Worm (Caenorhabditis elegans) whole organism, L2 larva: ENCODE measurements around the gene sra-31.

Experiments
- C34F6.9 ChIP-seq: fragments of 150-350 bp; optimal IDR thresholded peaks from 2 replicates; lab custom pipeline; 2014; ENCODE audit warnings: missing biosample characterization, missing genetic modification characterization
- F13H6.1 ChIP-seq: sonication (generic microtip); optimal IDR thresholded peaks from 2 replicates; lab custom pipeline; 2016; ENCODE audit warnings: missing genetic modification characterization, missing compliant biosample characterization
- R02D3.7 ChIP-seq: fragments of 150-350 bp; optimal IDR thresholded peaks from 2 replicates; lab custom pipeline; 2014; ENCODE audit warnings: missing biosample characterization, missing genetic modification characterization
- Y55F3AM.14 ChIP-seq: fragments of 200-800 bp; sonication (Bioruptor generic); optimal IDR thresholded peaks from 2 replicates; lab custom pipeline; 2018; ENCODE audit warnings: mild to moderate bottlenecking, missing genetic modification characterization, missing compliant biosample characterization
- ZK546.5 ChIP-seq: sonication (generic microtip); optimal IDR thresholded peaks from 2 replicates; lab custom pipeline; 2017; ENCODE audit warnings: missing biosample characterization, missing genetic modification characterization
- alr-1 ChIP-seq: fragments of 150-350 bp; optimal IDR thresholded peaks from 2 replicates; lab custom pipeline; 2014; ENCODE audit warnings: missing biosample characterization, missing genetic modification characterization
- aly-2 ChIP-seq: fragments of 150-350 bp; optimal IDR thresholded peaks from 2 replicates; lab custom pipeline; 2014; ENCODE audit warnings: missing biosample characterization, missing genetic modification characterization
- ama-1 ChIP-seq: fragments of 150-350 bp; optimal IDR thresholded peaks from 2 replicates; lab custom pipeline; 2018; ENCODE audit warnings: inconsistent platforms
- blmp-1 ChIP-seq: sonication (generic microtip); optimal IDR thresholded peaks from 2 replicates; lab custom pipeline; 2017; ENCODE audit warnings: missing genetic modification characterization, mild to moderate bottlenecking, missing compliant biosample characterization, antibody characterized with exemption, moderate library complexity; ENCODE audit not compliant: insufficient read depth
- crh-2 ChIP-seq: sonication (generic microtip); optimal IDR thresholded peaks from 2 replicates; lab custom pipeline; 2017; ENCODE audit warnings: missing biosample characterization, missing genetic modification characterization
- dmd-4 ChIP-seq: sonication (generic microtip); optimal IDR thresholded peaks from 2 replicates; lab custom pipeline; 2017; ENCODE audit warnings: missing biosample characterization, missing genetic modification characterization
- egl-27 ChIP-seq: sonication (generic microtip); optimal IDR thresholded peaks from 3 replicates; lab custom pipeline; 2017; ENCODE audit warnings: missing biosample characterization, missing genetic modification reagents, missing genetic modification characterization
- elt-1 ChIP-seq: fragments of 150-350 bp; optimal IDR thresholded peaks from 2 replicates; lab custom pipeline; 2014; ENCODE audit warnings: missing biosample characterization, missing genetic modification characterization
- elt-3 ChIP-seq: sonication (generic microtip); optimal IDR thresholded peaks from 2 replicates; lab custom pipeline; 2017; ENCODE audit warnings: missing biosample characterization, missing genetic modification characterization
- fos-1 ChIP-seq: fragments of 150-350 bp; optimal IDR thresholded peaks from 2 replicates; lab custom pipeline; 2014; ENCODE audit warnings: missing biosample characterization, missing genetic modification characterization
- gmeb-1 ChIP-seq: fragments of 150-350 bp; optimal IDR thresholded peaks from 2 replicates; lab custom pipeline; 2014; ENCODE audit warnings: missing biosample characterization, missing genetic modification characterization
- lin-13 ChIP-seq: fragments of 150-350 bp; optimal IDR thresholded peaks from 2 replicates; lab custom pipeline; 2014; ENCODE audit warnings: missing biosample characterization, missing genetic modification reagents, missing genetic modification characterization
- lsy-2 ChIP-seq, 2 experiments: fragments of 150-350 bp in 1 of 2; sonication (generic microtip) in 1 of 2; optimal IDR thresholded peaks; 2 replicates each; lab custom pipeline; 2014 to 2017; ENCODE audit warnings: missing biosample characterization in 2 of 2, missing genetic modification characterization in 2 of 2
- mab-5 ChIP-seq: fragments of 150-350 bp; optimal IDR thresholded peaks from 2 replicates; lab custom pipeline; 2014; ENCODE audit warnings: missing biosample characterization, missing genetic modification characterization
- mbf-1 ChIP-seq: sonication (generic microtip); optimal IDR thresholded peaks from 2 replicates; lab custom pipeline; 2017; ENCODE audit warnings: missing biosample characterization, missing genetic modification characterization
- mdl-1 ChIP-seq, 2 experiments: fragments of 150-350 bp in 1 of 2; sonication (generic microtip) in 1 of 2; optimal IDR thresholded peaks; 2 replicates each; lab custom pipeline; 2017; ENCODE audit warnings: missing biosample characterization in 2 of 2, missing genetic modification characterization in 2 of 2
- nhr-10 ChIP-seq: sonication (generic microtip); optimal IDR thresholded peaks from 2 replicates; lab custom pipeline; 2017; ENCODE audit warnings: missing biosample characterization, missing genetic modification characterization
- nhr-12 ChIP-seq: fragments of 150-350 bp; optimal IDR thresholded peaks from 2 replicates; lab custom pipeline; 2014; ENCODE audit warnings: missing biosample characterization, missing genetic modification characterization
- nhr-129 ChIP-seq: fragments of 150-350 bp; optimal IDR thresholded peaks from 2 replicates; lab custom pipeline; 2014; ENCODE audit warnings: missing biosample characterization, missing genetic modification characterization
- nhr-21 ChIP-seq: fragments of 150-350 bp; optimal IDR thresholded peaks from 2 replicates; lab custom pipeline; 2014; ENCODE audit warnings: missing biosample characterization, missing genetic modification characterization
- nhr-23 ChIP-seq: fragments of 150-350 bp; optimal IDR thresholded peaks from 2 replicates; lab custom pipeline; 2014; ENCODE audit warnings: missing biosample characterization, missing genetic modification reagents, missing genetic modification characterization
- nhr-25 ChIP-seq: fragments of 150-350 bp; sonication (generic microtip); optimal IDR thresholded peaks from 3 replicates; lab custom pipeline; 2014; ENCODE audit warnings: missing biosample characterization, missing genetic modification characterization
- nhr-6 ChIP-seq: fragments of 150-350 bp; optimal IDR thresholded peaks from 2 replicates; lab custom pipeline; 2014; ENCODE audit warnings: missing biosample characterization, missing genetic modification characterization
- nhr-77 ChIP-seq: fragments of 150-350 bp; optimal IDR thresholded peaks from 2 replicates; lab custom pipeline; 2014; ENCODE audit warnings: missing biosample characterization, missing genetic modification characterization
- skn-1 ChIP-seq: sonication (generic microtip); optimal IDR thresholded peaks from 2 replicates; lab custom pipeline; 2017; ENCODE audit warnings: missing biosample characterization, missing genetic modification characterization
- sma-9 ChIP-seq, 2 experiments: fragments of 150-350 bp in 1 of 2; sonication (generic microtip) in 1 of 2; optimal IDR thresholded peaks; 2 replicates each; lab custom pipeline; 2014 to 2016; ENCODE audit warnings: missing genetic modification characterization in 2 of 2, mild to moderate bottlenecking in 1 of 2, missing biosample characterization in 1 of 2, missing compliant biosample characterization in 1 of 2, missing genetic modification reagents in 1 of 2, moderate library complexity in 1 of 2
- snpc-4 ChIP-seq: fragments of 150-350 bp; optimal IDR thresholded peaks from 2 replicates; lab custom pipeline; 2014; ENCODE audit warnings: missing biosample characterization, missing genetic modification characterization
- unc-39 ChIP-seq: fragments of 150-350 bp; optimal IDR thresholded peaks from 2 replicates; lab custom pipeline; 2014; ENCODE audit warnings: missing biosample characterization, missing genetic modification characterization
- unc-55 ChIP-seq: fragments of 150-350 bp; sonication (generic microtip); optimal IDR thresholded peaks from 3 replicates; lab custom pipeline; 2014; ENCODE audit warnings: missing biosample characterization, missing genetic modification reagents, missing genetic modification characterization
- unc-62 ChIP-seq: fragments of 150-350 bp; optimal IDR thresholded peaks from 2 replicates; lab custom pipeline; 2014; ENCODE audit warnings: missing biosample characterization, missing genetic modification reagents, missing genetic modification characterization
- zag-1 ChIP-seq: fragments of 150-350 bp; optimal IDR thresholded peaks from 2 replicates; lab custom pipeline; 2014; ENCODE audit warnings: missing biosample characterization, missing genetic modification characterization
- ztf-1 ChIP-seq: fragments of 200-800 bp; sonication (Bioruptor generic); conservative IDR thresholded peaks from 2 replicates; pipeline ENCODE4 v1.3.6; 2022; ENCODE audit warnings: missing genetic modification characterization, missing compliant biosample characterization
- ztf-11 ChIP-seq: sonication (generic microtip); optimal IDR thresholded peaks from 2 replicates; lab custom pipeline; 2017; ENCODE audit warnings: missing biosample characterization, missing genetic modification characterization

Gene sra-31

ce11 chrII:6615232-6616029 lies 37.2 kb upstream of the sra-31 start:
- TF ChIP-seq egl-27 (tag; lab: Kevin White, UChicago) (no peak), lin-13 (GFP tag; lab: Kevin White, UChicago) (no peak), R02D3.7 (tag; lab: Kevin White, UChicago) (no peak), dmd-4 (no peak), F13H6.1 (peak; percentile 67), fos-1 (tag; lab: Kevin White, UChicago) (peak; percentile 92), unc-62 (GFP tag; lab: Kevin White, UChicago) (no peak), unc-55 (GFP tag; lab: Kevin White, UChicago) (no peak), elt-3 (tag; lab: Kevin White, UChicago) (no peak), elt-1 (tag; lab: Kevin White, UChicago) (no peak), ZK546.5 (tag; lab: Kevin White, UChicago) (no peak), sma-9 (GFP tag; optimal IDR thresholded peaks at IDR 0.05; lab: Kevin White, UChicago) (peak; percentile 29), sma-9 (tag; optimal IDR thresholded peaks at IDR 0.05; lab: Kevin White, UChicago) (no peak), ztf-1 (GFP tag; lab: Robert Waterston, UW) (no peak), C34F6.9 (tag; lab: Kevin White, UChicago) (no peak), gmeb-1 (tag; lab: Kevin White, UChicago) (no peak), skn-1 (tag; lab: Kevin White, UChicago) (no peak), unc-39 (no peak), lsy-2 (tag; optimal IDR thresholded peaks at IDR 0.05; lab: Kevin White, UChicago) (no peak), zag-1 (tag; lab: Kevin White, UChicago) (no peak), nhr-25 (no peak), nhr-77 (tag; lab: Kevin White, UChicago) (no peak), nhr-6 (no peak), Y55F3AM.14 (GFP tag; lab: Kevin White, UChicago) (no peak), mbf-1 (no peak), crh-2 (peak; percentile 41), ztf-11 (tag; lab: Kevin White, UChicago) (no peak), alr-1 (no peak), nhr-21 (tag; lab: Kevin White, UChicago) (no peak), blmp-1 (tag; lab: Kevin White, UChicago) (no peak), nhr-129 (tag; lab: Kevin White, UChicago) (peak; percentile 12), aly-2 (tag; lab: Kevin White, UChicago) (no peak), nhr-12 (tag; lab: Kevin White, UChicago) (no peak), mab-5 (tag; lab: Kevin White, UChicago) (no peak)

ce11 chrII:6614500-6614899 lies 36.2 kb upstream of the sra-31 start:
- TF ChIP-seq fos-1 (tag; lab: Kevin White, UChicago), result peak; percentile 18
- TF ChIP-seq nhr-25, result no peak

ce11 chrII:6612544-6612943 lies 34.3 kb upstream of the sra-31 start:
- TF ChIP-seq nhr-10, result no peak
- no peak for TF ChIP-seq mbf-1
- no peak for TF ChIP-seq ama-1 (lab: Kevin White, UChicago)
- peak; percentile 3 for TF ChIP-seq F13H6.1
- TF ChIP-seq nhr-77 (tag; lab: Kevin White, UChicago), result no peak
- TF ChIP-seq fos-1 (tag; lab: Kevin White, UChicago), result peak; percentile 87
- peak; percentile 48 for TF ChIP-seq crh-2
- no peak for TF ChIP-seq elt-1 (tag; lab: Kevin White, UChicago)
- no peak for TF ChIP-seq snpc-4
- no peak for TF ChIP-seq R02D3.7 (tag; lab: Kevin White, UChicago)
- TF ChIP-seq sma-9 (GFP tag; optimal IDR thresholded peaks at IDR 0.05; lab: Kevin White, UChicago), result peak; percentile 22
- TF ChIP-seq sma-9 (tag; optimal IDR thresholded peaks at IDR 0.05; lab: Kevin White, UChicago), result no peak
- TF ChIP-seq ztf-11 (tag; lab: Kevin White, UChicago), result no peak
- no peak for TF ChIP-seq nhr-23 (tag; lab: Kevin White, UChicago)

- no peak for TF ChIP-seq crh-2
- TF ChIP-seq nhr-6, result no peak
- TF ChIP-seq mdl-1 (tag; optimal IDR thresholded peaks at IDR 0.05; lab: Kevin White, UChicago), result no peak
Observed at ce11 chrII:6610262-6610661, 32.0 kb upstream of the sra-31 start.
